Worm (Caenorhabditis elegans): ENCODE data around the gene Y69H2.10.
A peak's percentile ranks its signal among the peaks of the same experiment; 100 is the strongest.

Gene Y69H2.10

DNA sequence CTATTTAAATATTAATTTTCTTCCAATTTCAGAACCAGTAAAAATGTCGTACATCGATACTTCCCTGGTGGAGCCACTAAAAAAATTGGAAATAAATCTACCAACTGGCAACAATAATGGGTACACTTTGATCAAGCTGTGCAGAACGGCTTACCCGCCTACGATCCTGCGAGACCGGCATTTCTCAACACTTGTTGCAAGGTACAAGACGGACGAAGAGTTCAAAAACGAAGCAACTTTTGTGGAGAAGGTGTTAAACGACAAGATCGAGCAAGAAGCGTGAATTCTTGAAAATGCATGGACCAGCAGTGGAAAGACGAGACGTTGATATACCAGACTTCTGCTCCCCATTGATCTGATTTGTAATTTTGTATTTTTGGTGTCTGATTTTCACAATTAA is 41.2 kb downstream of the Y69H2.10 start:
- TF ChIP-seq hmg-11 (tag; optimal IDR thresholded peaks at IDR 0.05) (no peak), nhr-23 (tag; optimal IDR thresholded peaks at IDR 0.05) (no peak), zag-1 (tag; optimal IDR thresholded peaks at IDR 0.05) (no peak), ceh-16 (tag; optimal IDR thresholded peaks at IDR 0.05) (no peak), ceh-82 (tag; optimal IDR thresholded peaks at IDR 0.05) (no peak), mml-1 (tag; optimal IDR thresholded peaks at IDR 0.05) (no peak), jun-1 (tag; optimal IDR thresholded peaks at IDR 0.05) (no peak), nhr-76 (tag; optimal IDR thresholded peaks at IDR 0.05) (no peak), daf-12 (tag; optimal IDR thresholded peaks at IDR 0.05) (no peak), nhr-77 (tag; optimal IDR thresholded peaks at IDR 0.05) (no peak), tbx-2 (tag; optimal IDR thresholded peaks at IDR 0.05) (no peak), unc-39 (tag; optimal IDR thresholded peaks at IDR 0.05) (no peak), elt-2 (tag; optimal IDR thresholded peaks at IDR 0.05) (no peak), nhr-28 (tag; optimal IDR thresholded peaks at IDR 0.05) (no peak), aly-2 (tag; optimal IDR thresholded peaks at IDR 0.05) (no peak), elt-3 (tag; optimal IDR thresholded peaks at IDR 0.05) (no peak), mdl-1 (tag; optimal IDR thresholded peaks at IDR 0.05) (no peak), lin-39 (tag; optimal IDR thresholded peaks at IDR 0.05) (no peak), nhr-67 (tag; optimal IDR thresholded peaks at IDR 0.05) (no peak)

DNA sequence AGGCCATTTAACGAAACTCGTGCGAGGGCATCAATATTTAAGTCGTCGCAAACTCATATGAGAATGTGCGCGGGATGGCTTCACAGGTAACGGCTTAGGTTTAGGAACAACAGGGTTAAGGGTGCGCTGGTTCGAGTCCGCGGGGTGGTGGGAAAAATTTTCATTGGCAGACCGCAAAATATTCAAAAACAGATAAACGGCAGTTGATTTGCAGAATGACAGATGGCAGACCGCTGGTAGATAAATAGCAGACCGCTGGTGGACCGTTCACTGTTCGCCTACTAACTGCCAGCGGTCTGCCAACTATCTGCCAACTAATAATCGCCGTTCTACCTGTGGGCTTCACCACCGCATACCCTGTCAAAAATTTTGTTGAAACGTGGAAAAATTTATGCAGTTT is 42.0 kb downstream of the Y69H2.10 start:
- TF ChIP-seq fkh-2 (tag; optimal IDR thresholded peaks at IDR 0.05) = peak; percentile 10
- TF ChIP-seq ztf-11 (tag; optimal IDR thresholded peaks at IDR 0.05) = no peak
- no peak for TF ChIP-seq nhr-28 (tag; optimal IDR thresholded peaks at IDR 0.05)

DNA sequence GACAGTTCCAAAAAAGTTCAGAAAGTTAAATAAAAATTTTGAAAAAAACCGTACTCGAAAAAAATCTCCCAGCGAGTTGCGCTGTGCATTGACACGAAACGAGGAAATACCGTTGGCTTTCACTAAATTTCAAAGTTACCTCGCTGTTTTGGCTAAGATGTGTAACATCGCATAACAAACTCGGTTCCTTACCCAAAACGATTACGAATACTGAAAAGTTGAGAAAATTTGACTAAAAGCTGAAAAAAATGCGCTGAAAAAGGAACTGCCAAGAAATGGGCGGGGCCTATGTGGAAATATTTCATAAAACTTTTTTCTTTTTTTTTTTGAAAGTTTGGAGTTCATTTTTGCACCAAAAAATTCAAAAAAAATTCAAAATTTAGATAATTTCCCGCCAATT is 49.3 kb downstream of the Y69H2.10 start:
- TF ChIP-seq nhr-43 (tag; optimal IDR thresholded peaks at IDR 0.05; ENCODE audit: poor library complexity, severe bottlenecking) (no peak), fos-1 (tag; optimal IDR thresholded peaks at IDR 0.05) (no peak)

DNA sequence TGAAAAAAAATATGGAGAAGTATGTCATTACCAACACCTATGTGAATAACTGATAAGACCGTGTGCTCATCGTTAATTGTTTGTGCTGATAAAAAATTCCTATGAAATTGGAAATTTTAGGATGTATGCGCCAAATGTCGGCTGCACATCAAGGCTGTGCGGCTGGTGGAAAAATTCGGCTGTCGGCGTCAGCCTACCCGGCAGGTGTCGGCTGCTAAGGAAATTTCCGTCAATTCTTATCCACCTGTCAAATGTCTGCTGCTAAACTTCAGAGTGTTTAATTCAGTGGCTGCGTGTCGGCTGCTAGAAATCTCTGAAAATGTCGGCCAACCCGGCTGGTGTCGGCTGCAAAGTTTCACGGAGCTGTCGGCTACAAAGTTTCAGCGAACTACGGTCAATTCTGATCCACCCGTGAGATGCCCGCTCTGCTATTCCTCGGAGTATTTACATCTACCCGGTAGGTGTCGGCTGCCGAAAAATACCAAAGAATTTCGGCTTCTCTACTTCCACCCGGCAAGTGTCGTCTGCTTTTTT is 49.9 kb downstream of the Y69H2.10 start, which contains the start of gene Y17D7C.2:
Gene Y17D7C.2 (minus strand): TSS at position 32 of the 534 bp plus-strand sequence.
- TF ChIP-seq pha-4 (tag; optimal IDR thresholded peaks at IDR 0.05) = peak; percentile 4
- TF ChIP-seq elt-2 (tag; optimal IDR thresholded peaks at IDR 0.05) = peak; percentile 72
- TF ChIP-seq lsy-12 (tag; optimal IDR thresholded peaks at IDR 0.05) = no peak

DNA sequence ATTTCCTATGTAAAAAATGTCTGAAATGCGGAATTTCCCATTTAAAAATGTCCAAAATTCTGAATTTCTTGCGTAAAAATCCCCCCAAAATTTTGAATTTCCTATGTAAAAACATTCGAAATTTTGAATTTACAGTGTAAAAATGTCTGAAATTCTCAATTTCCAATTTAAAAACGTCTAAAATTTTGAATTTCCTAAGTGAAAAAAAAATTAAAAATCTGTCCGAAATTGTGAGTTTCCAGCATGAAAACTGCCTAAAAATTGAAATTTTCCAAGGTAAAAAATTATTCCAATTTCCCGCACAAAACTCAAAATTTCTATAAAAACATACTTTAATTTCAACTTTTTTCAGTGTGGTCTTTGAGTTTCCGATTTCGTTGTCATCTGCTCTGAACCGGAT is 51.8 kb downstream of the Y69H2.10 start:
- TF ChIP-seq eor-1 (tag; optimal IDR thresholded peaks at IDR 0.05) = no peak
- TF ChIP-seq aly-2 (tag; optimal IDR thresholded peaks at IDR 0.05) = no peak
- TF ChIP-seq unc-62 (GFP tag; optimal IDR thresholded peaks at IDR 0.05) = no peak
- no peak for TF ChIP-seq R02D3.7 (tag; optimal IDR thresholded peaks at IDR 0.05)
- no peak for TF ChIP-seq sea-2 (GFP tag; optimal IDR thresholded peaks at IDR 0.05)
- no peak for TF ChIP-seq nhr-67 (tag; optimal IDR thresholded peaks at IDR 0.05)
- no peak for TF ChIP-seq ceh-9 (tag; optimal IDR thresholded peaks at IDR 0.05)
- TF ChIP-seq snpc-4 (tag; optimal IDR thresholded peaks at IDR 0.05) = no peak
- no peak for TF ChIP-seq nhr-76 (tag; optimal IDR thresholded peaks at IDR 0.05)
- no peak for TF ChIP-seq elt-2 (tag; optimal IDR thresholded peaks at IDR 0.05)
- TF ChIP-seq unc-39 (tag; optimal IDR thresholded peaks at IDR 0.05) = no peak
- no peak for TF ChIP-seq egl-5 (tag; optimal IDR thresholded peaks at IDR 0.05)
- no peak for TF ChIP-seq fkh-2 (tag; optimal IDR thresholded peaks at IDR 0.05)

DNA sequence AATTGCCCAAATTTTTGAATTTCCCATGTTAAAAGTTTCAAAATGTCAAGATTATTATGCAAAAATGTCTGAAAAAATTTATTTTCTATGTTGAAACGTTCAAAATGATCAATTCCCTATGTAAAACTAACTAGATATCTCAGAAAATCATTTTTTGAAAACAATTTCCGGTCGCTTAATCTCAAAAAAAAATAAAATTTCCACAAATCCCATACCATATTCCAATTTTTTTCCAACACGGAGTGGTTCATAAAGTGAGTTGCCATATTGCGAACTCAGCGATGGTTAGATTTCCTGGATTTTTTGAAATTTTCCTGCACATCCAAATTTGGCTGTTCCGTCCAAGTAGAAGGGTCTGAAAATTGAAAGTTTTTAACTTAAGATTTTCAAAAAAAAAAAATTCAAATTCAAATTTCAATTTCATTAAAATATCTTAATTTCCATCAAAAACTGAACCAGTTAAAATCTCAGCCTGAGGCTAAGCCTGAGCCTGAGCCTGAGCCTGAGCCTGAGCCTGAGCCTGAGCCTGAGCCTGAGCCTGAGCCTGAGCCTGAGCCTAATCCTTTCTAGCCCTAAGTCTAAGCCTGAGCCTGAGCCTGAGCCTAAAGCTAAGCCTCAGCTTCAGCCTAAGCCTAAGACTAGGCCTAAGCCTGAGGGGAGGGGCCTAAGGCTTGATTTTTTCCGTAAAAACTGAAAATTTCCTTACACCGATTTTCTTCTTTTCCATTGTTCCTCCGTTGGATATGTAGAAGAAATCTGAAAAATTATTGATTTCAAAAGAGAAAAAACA is 52.6 kb downstream of the Y69H2.10 start:
- TF ChIP-seq ceh-9 (tag; optimal IDR thresholded peaks at IDR 0.05) = no peak
- TF ChIP-seq hmg-11 (tag; optimal IDR thresholded peaks at IDR 0.05) = peak; percentile 15

Data from whole organism, L3 larva.